Worm (Caenorhabditis elegans) whole organism, late embryonic: ENCODE measurements around the gene C34B4.4.

ENCODE experiments used
- C08G9.2 ChIP-seq: sonication (generic microtip); optimal IDR thresholded peaks from 2 replicates; lab custom pipeline; 2016; ENCODE audit warnings: mild to moderate bottlenecking, missing genetic modification characterization, moderate library complexity, missing compliant biosample characterization
- C38D4.7 ChIP-seq: fragments of 200-800 bp; sonication (Bioruptor generic); optimal IDR thresholded peaks from 2 replicates; lab custom pipeline; 2018; ENCODE audit warnings: mild to moderate bottlenecking, missing genetic modification characterization, moderate library complexity, missing compliant biosample characterization
- F13H6.1 ChIP-seq: sonication (generic microtip); optimal IDR thresholded peaks from 2 replicates; lab custom pipeline; 2016; ENCODE audit warnings: missing genetic modification characterization, missing compliant biosample characterization
- K09A11.1 ChIP-seq: sonication (generic microtip); optimal IDR thresholded peaks from 2 replicates; lab custom pipeline; 2017; ENCODE audit warnings: antibody characterized with exemption, mild to moderate bottlenecking, missing genetic modification characterization, missing compliant biosample characterization; ENCODE audit not compliant: insufficient read depth
- Y22D7AL.16 ChIP-seq: sonication (generic microtip); optimal IDR thresholded peaks from 2 replicates; lab custom pipeline; 2016; ENCODE audit warnings: missing genetic modification characterization, missing compliant biosample characterization
- ahr-1 ChIP-seq: sonication (generic microtip); optimal IDR thresholded peaks from 2 replicates; lab custom pipeline; 2016; ENCODE audit warnings: missing genetic modification characterization, missing compliant biosample characterization
- ama-1 ChIP-seq: fragments of 150-350 bp; optimal IDR thresholded peaks from 2 replicates; lab custom pipeline; 2014
- ceh-14 ChIP-seq: sonication (generic microtip); optimal IDR thresholded peaks from 2 replicates; lab custom pipeline; 2016; ENCODE audit warnings: missing genotype, missing genetic modification characterization, missing compliant biosample characterization
- ceh-18 ChIP-seq: sonication (generic microtip); optimal IDR thresholded peaks from 2 replicates; lab custom pipeline; 2016; ENCODE audit warnings: missing genetic modification characterization, missing compliant biosample characterization
- ceh-19 ChIP-seq: fragments of 200-800 bp; sonication (Bioruptor generic); optimal IDR thresholded peaks from 2 replicates; lab custom pipeline; 2018; ENCODE audit warnings: mild to moderate bottlenecking, missing genetic modification characterization, missing compliant biosample characterization
- ceh-2 ChIP-seq: sonication (generic microtip); optimal IDR thresholded peaks from 2 replicates; lab custom pipeline; 2016; ENCODE audit warnings: missing genotype, missing genetic modification characterization, missing compliant biosample characterization
- ceh-22 ChIP-seq: sonication (generic microtip); optimal IDR thresholded peaks from 2 replicates; lab custom pipeline; 2017; ENCODE audit warnings: missing biosample characterization, missing genetic modification characterization
- ceh-24 ChIP-seq: sonication (generic microtip); optimal IDR thresholded peaks from 2 replicates; lab custom pipeline; 2016; ENCODE audit warnings: mild to moderate bottlenecking, missing genetic modification characterization, missing compliant biosample characterization
- ceh-30 ChIP-seq: fragments of 150-350 bp; optimal IDR thresholded peaks from 2 replicates; lab custom pipeline; 2014; ENCODE audit warnings: missing biosample characterization, missing genetic modification characterization
- ceh-6 ChIP-seq: fragments of 200-800 bp; sonication (Bioruptor generic); optimal IDR thresholded peaks from 2 replicates; lab custom pipeline; 2018; ENCODE audit warnings: mild to moderate bottlenecking, missing genetic modification characterization, missing compliant biosample characterization
- ceh-9 ChIP-seq: sonication (generic microtip); optimal IDR thresholded peaks from 2 replicates; lab custom pipeline; 2016; ENCODE audit warnings: mild to moderate bottlenecking, missing genetic modification characterization, inconsistent platforms, missing compliant biosample characterization
- che-1 ChIP-seq: sonication (generic microtip); optimal IDR thresholded peaks from 2 replicates; lab custom pipeline; 2016; ENCODE audit warnings: mild to moderate bottlenecking, missing genetic modification characterization, missing compliant biosample characterization
- dmd-4 ChIP-seq: sonication (generic microtip); optimal IDR thresholded peaks from 2 replicates; lab custom pipeline; 2016; ENCODE audit warnings: borderline replicate concordance, missing genetic modification characterization, missing compliant biosample characterization
- dve-1 ChIP-seq: sonication (generic microtip); optimal IDR thresholded peaks from 2 replicates; lab custom pipeline; 2017; ENCODE audit warnings: antibody characterized with exemption, mild to moderate bottlenecking, missing genetic modification characterization, missing compliant biosample characterization
- elt-4 ChIP-seq: sonication (generic microtip); optimal IDR thresholded peaks from 2 replicates; lab custom pipeline; 2016; ENCODE audit warnings: missing genetic modification characterization, missing compliant biosample characterization
- eyg-1 ChIP-seq: sonication (generic microtip); optimal IDR thresholded peaks from 2 replicates; lab custom pipeline; 2016; ENCODE audit warnings: missing genotype, missing genetic modification characterization, missing compliant biosample characterization
- fax-1 ChIP-seq: sonication (generic microtip); optimal IDR thresholded peaks from 2 replicates; lab custom pipeline; 2016; ENCODE audit warnings: missing genotype, missing genetic modification characterization, missing compliant biosample characterization
- fkh-6 ChIP-seq: sonication (generic microtip); optimal IDR thresholded peaks from 2 replicates; lab custom pipeline; 2016; ENCODE audit warnings: missing genetic modification characterization, missing compliant biosample characterization
- hlh-13 ChIP-seq: fragments of 200-800 bp; sonication (Bioruptor generic); optimal IDR thresholded peaks from 2 replicates; lab custom pipeline; 2018; ENCODE audit warnings: mild to moderate bottlenecking, missing genetic modification characterization, missing compliant biosample characterization
- hlh-30 ChIP-seq: sonication (generic microtip); optimal IDR thresholded peaks from 2 replicates; lab custom pipeline; 2017; ENCODE audit warnings: antibody characterized with exemption, missing genetic modification characterization, missing compliant biosample characterization; ENCODE audit not compliant: insufficient read depth
- hlh-6 ChIP-seq: sonication (generic microtip); optimal IDR thresholded peaks from 2 replicates; lab custom pipeline; 2016; ENCODE audit warnings: missing genotype, missing genetic modification characterization, missing compliant biosample characterization
- hlh-8 ChIP-seq: sonication (generic microtip); optimal IDR thresholded peaks from 2 replicates; lab custom pipeline; 2016; ENCODE audit warnings: missing genotype, missing genetic modification characterization, missing compliant biosample characterization
- nfya-1 ChIP-seq: sonication (generic microtip); optimal IDR thresholded peaks from 2 replicates; lab custom pipeline; 2017; ENCODE audit warnings: missing genetic modification characterization, mild to moderate bottlenecking, missing compliant biosample characterization, antibody characterized with exemption, moderate library complexity
- npax-4 ChIP-seq: sonication (generic microtip); optimal IDR thresholded peaks from 2 replicates; lab custom pipeline; 2016; ENCODE audit warnings: missing genetic modification characterization, missing compliant biosample characterization
- odd-2 ChIP-seq: sonication (generic microtip); optimal IDR thresholded peaks from 2 replicates; lab custom pipeline; 2017; ENCODE audit warnings: antibody characterized with exemption, mild to moderate bottlenecking, missing genetic modification characterization, missing compliant biosample characterization
- pag-3 ChIP-seq: sonication (generic microtip); optimal IDR thresholded peaks from 2 replicates; lab custom pipeline; 2016; ENCODE audit warnings: missing compliant biosample characterization, missing genetic modification characterization, borderline replicate concordance
- pqm-1 ChIP-seq: sonication (generic microtip); optimal IDR thresholded peaks from 2 replicates; lab custom pipeline; 2016; ENCODE audit warnings: missing genetic modification characterization, missing compliant biosample characterization
- pros-1 ChIP-seq: fragments of 150-350 bp; optimal IDR thresholded peaks from 2 replicates; lab custom pipeline; 2014; ENCODE audit warnings: missing biosample characterization, missing genetic modification reagents, missing genetic modification characterization
- sdc-2 ChIP-seq: sonication (generic microtip); optimal IDR thresholded peaks from 2 replicates; lab custom pipeline; 2016; ENCODE audit warnings: missing genotype, missing genetic modification characterization, missing compliant biosample characterization
- sox-2 ChIP-seq: fragments of 200-800 bp; sonication (Bioruptor generic); IDR thresholded peaks from 2 replicates; pipeline ENCODE4 v1.3.6; 2022; ENCODE audit warnings: missing genetic modification reagents, missing genetic modification characterization, missing compliant biosample characterization
- sox-4 ChIP-seq: sonication (generic microtip); optimal IDR thresholded peaks from 2 replicates; lab custom pipeline; 2017; ENCODE audit warnings: mild to moderate bottlenecking, missing genetic modification characterization, inconsistent platforms, missing compliant biosample characterization
- ttx-3 ChIP-seq: sonication (generic microtip); optimal IDR thresholded peaks from 2 replicates; lab custom pipeline; 2016; ENCODE audit warnings: missing genetic modification reagents, missing genetic modification characterization, missing compliant biosample characterization
- unc-3 ChIP-seq, 2 experiments: fragments of 200-800 bp in 1 of 2; sonication (Bioruptor generic) in 1 of 2; sonication (generic microtip) in 1 of 2; conservative IDR thresholded peaks in 1 of 2; optimal IDR thresholded peaks in 1 of 2; 2 replicates each; pipeline versions ENCODE4 v1.3.6 to Lab custom; 2016 to 2022; ENCODE audit warnings: missing compliant biosample characterization in 2 of 2, missing genetic modification characterization in 2 of 2, missing genetic modification reagents in 1 of 2
- unc-42 ChIP-seq: sonication (generic microtip); optimal IDR thresholded peaks from 2 replicates; lab custom pipeline; 2016; ENCODE audit warnings: missing genotype, missing genetic modification characterization, missing compliant biosample characterization
- unc-55 ChIP-seq: sonication (generic microtip); optimal IDR thresholded peaks from 2 replicates; lab custom pipeline; 2017; ENCODE audit warnings: missing biosample characterization, missing genetic modification reagents, missing genetic modification characterization
- zip-5 ChIP-seq: sonication (generic microtip); optimal IDR thresholded peaks from 2 replicates; lab custom pipeline; 2016; ENCODE audit warnings: missing genetic modification characterization, missing compliant biosample characterization
- ztf-16 ChIP-seq: sonication (generic microtip); optimal IDR thresholded peaks from 2 replicates; lab custom pipeline; 2017; ENCODE audit warnings: missing genetic modification characterization, missing compliant biosample characterization

C34B4.4 gene

DNA sequence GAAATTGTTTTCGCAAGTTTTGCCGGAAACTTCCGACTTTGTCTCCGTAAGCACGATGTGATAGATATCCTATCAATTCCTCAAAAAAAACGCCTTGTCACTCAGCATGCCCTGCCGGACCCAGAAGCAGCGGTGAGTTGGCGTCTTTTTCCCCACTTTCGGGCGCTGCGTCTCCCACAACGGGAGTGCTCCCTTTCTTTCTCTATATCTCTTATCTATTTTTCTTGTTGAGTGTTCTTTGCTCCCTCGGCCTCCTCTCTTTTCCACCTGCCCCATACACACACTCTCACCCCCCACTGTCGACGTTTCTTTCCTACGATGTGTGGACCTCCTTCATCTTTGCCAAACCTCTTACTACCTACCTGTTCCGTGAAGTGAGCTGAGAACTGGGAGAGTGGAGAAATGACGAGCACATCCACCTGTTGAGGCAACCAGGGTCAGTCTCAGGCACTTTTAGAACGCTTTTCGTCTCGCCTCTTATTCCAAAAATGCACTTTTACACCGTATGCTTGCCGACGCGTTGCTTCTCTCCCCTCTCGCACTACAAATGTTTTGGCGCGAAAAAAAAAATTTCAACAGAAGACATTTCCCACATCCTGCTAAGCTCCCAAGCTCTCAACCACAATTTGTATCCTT lies 4.2 kb upstream of the C34B4.4 start (continued):
- TF ChIP-seq ceh-14 (tag; lab: Kevin White, UChicago) (peak; percentile 6), unc-3 (GFP tag; conservative IDR thresholded peaks at IDR 0.05; lab: Robert Waterston, UW) (no peak), unc-3 (tag; optimal IDR thresholded peaks at IDR 0.05; lab: Kevin White, UChicago) (no peak), C38D4.7 (no peak), zip-5 (tag; lab: Kevin White, UChicago) (no peak), ahr-1 (tag; lab: Kevin White, UChicago) (no peak), fkh-6 (tag; lab: Kevin White, UChicago) (no peak), ceh-22 (tag; lab: Kevin White, UChicago) (no peak), eyg-1 (no peak), sdc-2 (tag; lab: Kevin White, UChicago) (no peak), hlh-8 (tag; lab: Kevin White, UChicago) (no peak), ama-1 (no peak), ceh-6 (no peak), K09A11.1 (tag; lab: Kevin White, UChicago) (no peak), odd-2 (tag; lab: Kevin White, UChicago) (no peak), dmd-4 (tag; lab: Kevin White, UChicago) (no peak), ceh-9 (tag; lab: Kevin White, UChicago) (no peak), sox-2 (GFP tag; lab: Robert Waterston, UW) (no peak), fax-1 (tag; lab: Kevin White, UChicago) (no peak), ceh-24 (tag; lab: Kevin White, UChicago) (no peak), npax-4 (no peak), che-1 (tag; lab: Kevin White, UChicago) (no peak), ceh-18 (tag; lab: Kevin White, UChicago) (peak; percentile 91), ceh-2 (tag; lab: Kevin White, UChicago) (no peak), unc-55 (GFP tag; lab: Kevin White, UChicago) (peak; percentile 90), hlh-6 (tag; lab: Kevin White, UChicago) (no peak), dve-1 (tag; lab: Kevin White, UChicago) (no peak), ttx-3 (tag; lab: Kevin White, UChicago) (no peak), pqm-1 (tag; lab: Kevin White, UChicago) (no peak), hlh-30 (no peak), ztf-16 (tag; lab: Kevin White, UChicago) (no peak), hlh-13 (GFP tag; lab: Kevin White, UChicago) (no peak), sox-4 (no peak), pag-3 (tag; lab: Kevin White, UChicago) (no peak), Y22D7AL.16 (tag; lab: Kevin White, UChicago) (no peak), pros-1 (tag; lab: Kevin White, UChicago) (no peak), ceh-30 (tag; lab: Kevin White, UChicago) (no peak), nfya-1 (tag; lab: Kevin White, UChicago) (peak; percentile 66), F13H6.1 (tag; lab: Kevin White, UChicago) (peak; percentile 51), C08G9.2 (peak; percentile 28), ceh-19 (GFP tag; lab: Kevin White, UChicago) (no peak), unc-42 (tag; lab: Kevin White, UChicago) (peak; percentile 24), elt-4 (tag; lab: Kevin White, UChicago) (no peak)
- TF ChIP-seq, all 69 proteins: peak for 14
